Fruit fly (Drosophila melanogaster): ENCODE data around the gene CG10877.

Gene CG10877

dm6 chr3R:20588480-20588785 lies 24.6 kb upstream of the CG10877 start, which contains the start of gene Srp72 (continued):
- TF ChIP-seq klu (GFP tag; IDR thresholded peaks at IDR 0.05) (no peak), crol (GFP tag; IDR thresholded peaks at IDR 0.05) (no peak), Spps (tag; optimal IDR thresholded peaks at IDR 0.05) (peak; percentile 9), ttk (GFP tag; IDR thresholded peaks at IDR 0.05) (no peak), sqz (GFP tag; optimal IDR thresholded peaks at IDR 0.05) (no peak), CG16779 (GFP tag; IDR thresholded peaks at IDR 0.05) (no peak), CG13894 (tag; optimal IDR thresholded peaks at IDR 0.05) (no peak), CG3838 (GFP tag; optimal IDR thresholded peaks at IDR 0.05) (no peak), CG10274 (GFP tag; optimal IDR thresholded peaks at IDR 0.05) (no peak), luna (GFP tag; optimal IDR thresholded peaks at IDR 0.05) (no peak), CG10565 (GFP tag; optimal IDR thresholded peaks at IDR 0.05) (peak; percentile 28), CG12155 (GFP tag; optimal IDR thresholded peaks at IDR 0.05) (peak; percentile 51), ind (GFP tag; optimal IDR thresholded peaks at IDR 0.05) (peak; percentile 69), en (GFP tag; optimal IDR thresholded peaks at IDR 0.05) (no peak), PHDP (tag; optimal IDR thresholded peaks at IDR 0.05) (peak; percentile 15), CG2120 (GFP tag; optimal IDR thresholded peaks at IDR 0.05) (peak; percentile 51), pb (GFP tag; optimal IDR thresholded peaks at IDR 0.05) (no peak), wdn (GFP tag; IDR thresholded peaks at IDR 0.05) (no peak), CG17328 (GFP tag; IDR thresholded peaks at IDR 0.05) (peak; percentile 57; the same call in 1 of the 2 replicates), peb (GFP tag; IDR thresholded peaks at IDR 0.05) (no peak), pita (GFP tag; optimal IDR thresholded peaks at IDR 0.05) (no peak), az2 (GFP tag; optimal IDR thresholded peaks at IDR 0.05) (peak; percentile 36), CG17568 (GFP tag; optimal IDR thresholded peaks at IDR 0.05) (no peak), crp (GFP tag; optimal IDR thresholded peaks at IDR 0.05) (peak in 1 of 2 experiments; percentile 72), CG15514 (GFP tag; optimal IDR thresholded peaks at IDR 0.05) (peak; percentile 52), Hr78 (GFP tag; optimal IDR thresholded peaks at IDR 0.05) (no peak), Optix (GFP tag; IDR thresholded peaks at IDR 0.05) (no peak), CG1792 (GFP tag; optimal IDR thresholded peaks at IDR 0.05) (no peak), HLHmδ (GFP tag; optimal IDR thresholded peaks at IDR 0.05) (no peak), CG12104 (GFP tag; optimal IDR thresholded peaks at IDR 0.05) (peak; percentile 57), danr (GFP tag; IDR thresholded peaks at IDR 0.05) (no peak), vvl (GFP tag; IDR thresholded peaks at IDR 0.05) (peak; percentile 54), CG12071 (GFP tag; optimal IDR thresholded peaks at IDR 0.05) (no peak), rib (GFP tag; IDR thresholded peaks at IDR 0.05) (no peak), CG11456 (GFP tag; IDR thresholded peaks at IDR 0.05) (no peak), hb (GFP tag; IDR thresholded peaks at IDR 0.05; ENCODE audit: partially characterized antibody) (no peak), lab (GFP tag; optimal IDR thresholded peaks at IDR 0.05) (peak; percentile 58), Doc3 (GFP tag; IDR thresholded peaks at IDR 0.05; ENCODE audit: partially characterized antibody) (no peak), Myb (GFP tag; optimal IDR thresholded peaks at IDR 0.05) (no peak), CG2116 (GFP tag; optimal IDR thresholded peaks at IDR 0.05) (peak; percentile 18), knrl (GFP tag; IDR thresholded peaks at IDR 0.05; ENCODE audit: partially characterized antibody) (no peak), CG2889 (GFP tag; IDR thresholded peaks at IDR 0.05) (no peak), twi (tag; optimal IDR thresholded peaks at IDR 0.05) (peak; percentile 28), Bteb2 (GFP tag; optimal IDR thresholded peaks at IDR 0.05) (no peak), CG8089 (GFP tag; optimal IDR thresholded peaks at IDR 0.05) (no peak), HmgZ (tag; optimal IDR thresholded peaks at IDR 0.05) (no peak), hkb (optimal IDR thresholded peaks at IDR 0.05) (no peak), hkb (GFP tag; IDR thresholded peaks at IDR 0.05) (peak; percentile 63), CG9437 (GFP tag; optimal IDR thresholded peaks at IDR 0.05) (peak; percentile 84), sc (optimal IDR thresholded peaks at IDR 0.05) (no peak), sc (GFP tag; optimal IDR thresholded peaks at IDR 0.05) (no peak), CG9727 (GFP tag; optimal IDR thresholded peaks at IDR 0.05) (peak; percentile 66)
